Worm (Caenorhabditis elegans) whole organism, L1 larva: ENCODE measurements around the gene nhr-146.

Source experiments
- C04F5.9 ChIP-seq: sonication (generic microtip); optimal IDR thresholded peaks from 2 replicates; lab custom pipeline; 2016; ENCODE audit warnings: missing genetic modification characterization, missing compliant biosample characterization
- ceh-82 ChIP-seq, 3 experiments: fragments of 150-350 bp in 1 of 3; sonication (generic microtip) in 2 of 3; optimal IDR thresholded peaks; 2 replicates each; lab custom pipeline; 2014 to 2017; ENCODE audit warnings: missing biosample characterization in 3 of 3, missing genetic modification characterization in 3 of 3
- elt-3 ChIP-seq, 6 experiments: fragments of 150-350 bp in 1 of 6; sonication (generic microtip); optimal IDR thresholded peaks; 2 replicates each; lab custom pipeline; 2017 to 2018; ENCODE audit warnings: missing biosample characterization in 6 of 6, missing genetic modification characterization in 6 of 6, inconsistent platforms in 1 of 6
- jun-1 ChIP-seq: fragments of 150-350 bp; optimal IDR thresholded peaks from 2 replicates; lab custom pipeline; 2014; ENCODE audit warnings: missing biosample characterization, missing genetic modification reagents, missing genetic modification characterization
- lin-39 ChIP-seq: fragments of 150-350 bp; optimal IDR thresholded peaks from 2 replicates; lab custom pipeline; 2014; ENCODE audit warnings: missing biosample characterization, missing genetic modification reagents, missing genetic modification characterization
- mdl-1 ChIP-seq, 2 experiments: fragments of 150-350 bp; optimal IDR thresholded peaks; 2 replicates each; lab custom pipeline; 2014 to 2017; ENCODE audit warnings: missing biosample characterization in 2 of 2, missing genetic modification characterization in 2 of 2, inconsistent platforms in 1 of 2
- nhr-12 ChIP-seq: sonication (generic microtip); optimal IDR thresholded peaks from 2 replicates; lab custom pipeline; 2017; ENCODE audit warnings: missing biosample characterization, missing genetic modification characterization
- nhr-28 ChIP-seq: fragments of 150-350 bp; optimal IDR thresholded peaks from 2 replicates; lab custom pipeline; 2014; ENCODE audit warnings: missing biosample characterization, missing genetic modification characterization
- nhr-77 ChIP-seq: fragments of 150-350 bp; optimal IDR thresholded peaks from 2 replicates; lab custom pipeline; 2014; ENCODE audit warnings: missing biosample characterization, missing genetic modification characterization
- unc-30 ChIP-seq: sonication (generic microtip); optimal IDR thresholded peaks from 2 replicates; lab custom pipeline; 2017; ENCODE audit warnings: missing biosample characterization, missing genetic modification characterization
- ztf-4 ChIP-seq: fragments of 150-350 bp; optimal IDR thresholded peaks from 2 replicates; lab custom pipeline; 2014; ENCODE audit warnings: missing biosample characterization, missing genetic modification characterization

DNA sequence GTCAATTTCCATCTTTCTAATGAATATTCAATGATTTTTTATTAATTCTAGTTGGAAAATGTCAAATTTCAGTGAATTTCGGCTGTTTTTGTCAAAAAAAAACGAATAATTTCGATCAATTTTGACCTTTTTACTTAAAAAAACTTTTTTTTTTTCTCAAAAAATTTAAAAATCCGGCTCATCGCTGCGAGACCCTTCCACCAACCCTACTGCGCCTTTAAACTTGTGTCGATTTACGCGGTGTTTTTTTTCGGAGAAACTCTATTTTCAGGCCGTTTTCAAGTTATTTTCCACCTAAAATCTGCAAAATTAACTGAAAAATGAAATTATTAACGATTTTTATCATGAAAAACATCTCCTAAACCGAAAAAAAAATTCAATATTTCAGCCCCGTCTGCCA lies 25.8 kb upstream of the nhr-146 start:
- TF ChIP-seq nhr-77 (tag; lab: Kevin White, UChicago) (no peak), jun-1 (tag; lab: Kevin White, UChicago) (no peak), unc-30 (tag; lab: Kevin White, UChicago) (no peak), nhr-12 (tag; lab: Kevin White, UChicago) (no peak), lin-39 (tag; lab: Kevin White, UChicago) (no peak), nhr-28 (no peak), ceh-82 (tag; optimal IDR thresholded peaks at IDR 0.05; lab: Kevin White, UChicago) (no peak), elt-3 (tag; optimal IDR thresholded peaks at IDR 0.05; lab: Kevin White, UChicago) (no peak), C04F5.9 (tag; lab: Kevin White, UChicago) (no peak), mdl-1 (tag; optimal IDR thresholded peaks at IDR 0.05; lab: Kevin White, UChicago) (no peak), ztf-4 (tag; lab: Kevin White, UChicago) (no peak)
